Worm (Caenorhabditis elegans) whole organism, L1 larva: ENCODE results near the gene B0238.12.

Experiments
- C04F5.9 ChIP-seq: sonication (generic microtip); optimal IDR thresholded peaks from 2 replicates; lab custom pipeline; 2016; ENCODE audit warnings: missing genetic modification characterization, missing compliant biosample characterization
- C16A3.4 ChIP-seq: fragments of 150-350 bp; optimal IDR thresholded peaks from 2 replicates; lab custom pipeline; 2014; ENCODE audit warnings: missing biosample characterization, missing genetic modification characterization
- aha-1 ChIP-seq: fragments of 150-350 bp; optimal IDR thresholded peaks from 2 replicates; lab custom pipeline; 2014; ENCODE audit warnings: missing biosample characterization, missing genetic modification characterization
- ceh-63 ChIP-seq: fragments of 200-800 bp; sonication (Bioruptor generic); optimal IDR thresholded peaks from 2 replicates; lab custom pipeline; 2018; ENCODE audit warnings: mild to moderate bottlenecking, missing genetic modification characterization, missing compliant biosample characterization
- ceh-8 ChIP-seq: fragments of 200-800 bp; sonication (Bioruptor generic); optimal IDR thresholded peaks from 2 replicates; lab custom pipeline; 2018; ENCODE audit warnings: mild to moderate bottlenecking, missing genetic modification characterization, moderate library complexity, missing compliant biosample characterization
- ceh-88 ChIP-seq: fragments of 200-800 bp; sonication (Bioruptor generic); IDR thresholded peaks from 2 replicates; pipeline ENCODE4 v1.3.6; 2022; ENCODE audit warnings: missing genetic modification characterization, missing compliant biosample characterization
- dpl-1 ChIP-seq, 3 experiments: fragments of 150-350 bp in 2 of 3; sonication (generic microtip) in 1 of 3; optimal IDR thresholded peaks; 2 replicates each; lab custom pipeline; 2014 to 2017; ENCODE audit warnings: missing biosample characterization in 3 of 3, missing genetic modification characterization in 3 of 3, missing genetic modification reagents in 3 of 3
- efl-1 ChIP-seq, 4 experiments: fragments of 150-350 bp; optimal IDR thresholded peaks in 3 of 4; peaks in 1 of 4; 1 replicate in 1 of 4; 2 replicates in 3 of 4; lab custom pipeline; 2014; ENCODE audit warnings: missing biosample characterization in 2 of 4, missing genetic modification characterization in 2 of 4, missing genetic modification reagents in 2 of 4
- elt-3 ChIP-seq, 6 experiments: fragments of 150-350 bp in 1 of 6; sonication (generic microtip); optimal IDR thresholded peaks; 2 replicates each; lab custom pipeline; 2017 to 2018; ENCODE audit warnings: missing biosample characterization in 6 of 6, missing genetic modification characterization in 6 of 6, inconsistent platforms in 1 of 6
- fkh-10 ChIP-seq: sonication (generic microtip); optimal IDR thresholded peaks from 2 replicates; lab custom pipeline; 2017; ENCODE audit warnings: missing biosample characterization, missing genetic modification reagents, missing genetic modification characterization
- fkh-8 ChIP-seq: sonication (generic microtip); optimal IDR thresholded peaks from 2 replicates; lab custom pipeline; 2016; ENCODE audit warnings: mild to moderate bottlenecking, missing genetic modification characterization, missing compliant biosample characterization
- hlh-4 ChIP-seq: sonication (generic microtip); optimal IDR thresholded peaks from 2 replicates; lab custom pipeline; 2016; ENCODE audit warnings: mild to moderate bottlenecking, missing genetic modification characterization, missing compliant biosample characterization
- hpl-2 ChIP-seq: fragments of 150-350 bp; optimal IDR thresholded peaks from 2 replicates; lab custom pipeline; 2014; ENCODE audit warnings: missing biosample characterization, missing genetic modification reagents, missing genetic modification characterization
- lin-13 ChIP-seq: fragments of 150-350 bp; optimal IDR thresholded peaks from 2 replicates; lab custom pipeline; 2014; ENCODE audit warnings: missing biosample characterization, missing genetic modification reagents, missing genetic modification characterization
- lin-35 ChIP-seq, 2 experiments: fragments of 150-350 bp; optimal IDR thresholded peaks; 2 replicates each; lab custom pipeline; 2014; ENCODE audit warnings: missing biosample characterization in 2 of 2, missing genetic modification characterization in 2 of 2, missing genetic modification reagents in 2 of 2
- lin-39 ChIP-seq: fragments of 150-350 bp; optimal IDR thresholded peaks from 2 replicates; lab custom pipeline; 2014; ENCODE audit warnings: missing biosample characterization, missing genetic modification reagents, missing genetic modification characterization
- lsy-2 ChIP-seq, 2 experiments: fragments of 150-350 bp; optimal IDR thresholded peaks; 2 replicates each; lab custom pipeline; 2014; ENCODE audit warnings: missing biosample characterization in 2 of 2, missing genetic modification characterization in 2 of 2
- mef-2 ChIP-seq: fragments of 150-350 bp; optimal IDR thresholded peaks from 2 replicates; lab custom pipeline; 2014; ENCODE audit warnings: missing biosample characterization, missing genetic modification characterization
- nhr-11 ChIP-seq: fragments of 150-350 bp; optimal IDR thresholded peaks from 2 replicates; lab custom pipeline; 2014; ENCODE audit warnings: missing biosample characterization, missing genetic modification characterization
- nhr-20 ChIP-seq: sonication (generic microtip); optimal IDR thresholded peaks from 2 replicates; lab custom pipeline; 2016; ENCODE audit warnings: mild to moderate bottlenecking, missing genetic modification characterization, missing compliant biosample characterization
- nhr-47 ChIP-seq: sonication (generic microtip); optimal IDR thresholded peaks from 2 replicates; lab custom pipeline; 2016; ENCODE audit warnings: mild to moderate bottlenecking, missing genetic modification characterization, moderate library complexity, missing compliant biosample characterization
- nhr-85 ChIP-seq: sonication (generic microtip); peaks from one replicate; lab custom pipeline; 2016; ENCODE audit warnings: missing genetic modification characterization, inconsistent platforms, missing compliant biosample characterization
- nhr-90 ChIP-seq: sonication (generic microtip); optimal IDR thresholded peaks from 2 replicates; lab custom pipeline; 2016; ENCODE audit warnings: mild to moderate bottlenecking, missing genetic modification characterization, missing compliant biosample characterization; ENCODE audit not compliant: poor library complexity
- pqm-1 ChIP-seq: sonication (generic microtip); optimal IDR thresholded peaks from 3 replicates; lab custom pipeline; 2017; ENCODE audit warnings: missing biosample characterization, missing genetic modification characterization
- rnt-1 ChIP-seq: sonication (generic microtip); optimal IDR thresholded peaks from 2 replicates; lab custom pipeline; 2016; ENCODE audit warnings: mild to moderate bottlenecking, missing genetic modification characterization, moderate library complexity, missing compliant biosample characterization
- snu-23 ChIP-seq: sonication (generic microtip); optimal IDR thresholded peaks from 2 replicates; lab custom pipeline; 2016; ENCODE audit warnings: missing genetic modification characterization, missing compliant biosample characterization
- sox-4 ChIP-seq: sonication (generic microtip); optimal IDR thresholded peaks from 2 replicates; lab custom pipeline; 2016; ENCODE audit warnings: missing genetic modification characterization, missing compliant biosample characterization
- sptf-1 ChIP-seq: fragments of 150-350 bp; optimal IDR thresholded peaks from 2 replicates; lab custom pipeline; 2014; ENCODE audit warnings: missing biosample characterization, missing genetic modification characterization
- sup-37 ChIP-seq: fragments of 200-800 bp; sonication (Bioruptor generic); optimal IDR thresholded peaks from 2 replicates; lab custom pipeline; 2018; ENCODE audit warnings: mild to moderate bottlenecking, missing genetic modification characterization, missing compliant biosample characterization
- tlp-1 ChIP-seq: fragments of 150-350 bp; optimal IDR thresholded peaks from 2 replicates; lab custom pipeline; 2014; ENCODE audit warnings: missing biosample characterization, missing genetic modification characterization
- unc-130 ChIP-seq: fragments of 150-350 bp; optimal IDR thresholded peaks from 2 replicates; lab custom pipeline; 2017; ENCODE audit warnings: missing biosample characterization, missing genetic modification characterization, inconsistent platforms
- unc-86 ChIP-seq: sonication (generic microtip); optimal IDR thresholded peaks from 2 replicates; lab custom pipeline; 2016; ENCODE audit warnings: missing genetic modification characterization, missing compliant biosample characterization
- unc-98 ChIP-seq: fragments of 200-800 bp; sonication (Bioruptor generic); IDR thresholded peaks from 2 replicates; pipeline ENCODE4 v1.3.6; 2022; ENCODE audit warnings: missing genetic modification characterization, missing compliant biosample characterization
- zag-1 ChIP-seq: fragments of 150-350 bp; optimal IDR thresholded peaks from 2 replicates; lab custom pipeline; 2014; ENCODE audit warnings: missing biosample characterization, missing genetic modification characterization

The B0238.12 gene

ce11 chrV:5274974-5275373 lies 9.3 kb downstream of the B0238.12 start (continued):
- TF ChIP-seq hlh-4 (tag; lab: Kevin White, UChicago): no peak
- TF ChIP-seq snu-23 (GFP tag; lab: Kevin White, UChicago): peak; percentile 34
- peak; percentile 5 for TF ChIP-seq nhr-90 (tag; lab: Kevin White, UChicago)
- TF ChIP-seq elt-3 (tag; optimal IDR thresholded peaks at IDR 0.05; lab: Kevin White, UChicago): no peak
- no peak for TF ChIP-seq tlp-1 (tag; lab: Kevin White, UChicago)
- no peak for TF ChIP-seq C04F5.9 (tag; lab: Kevin White, UChicago)
- no peak for TF ChIP-seq mef-2 (tag; lab: Kevin White, UChicago)
- peak; percentile 25 for TF ChIP-seq lin-13 (GFP tag; lab: Kevin White, UChicago)
- peak; percentile 61 for TF ChIP-seq nhr-20 (tag; lab: Kevin White, UChicago)
- peak; percentile 71 to 81 (median 81) for TF ChIP-seq dpl-1 (GFP tag; optimal IDR thresholded peaks at IDR 0.05; lab: Kevin White, UChicago)

- TF ChIP-seq nhr-85 (peak; percentile 69), efl-1 (optimal IDR thresholded peaks at IDR 0.05; lab: Kevin White, UChicago) (no peak), efl-1 (GFP tag; optimal IDR thresholded peaks at IDR 0.05 in 1 of 2; lab: Kevin White, UChicago) (peak in 1 of 2 experiments; percentile 39), C04F5.9 (tag; lab: Kevin White, UChicago) (no peak), nhr-90 (tag; lab: Kevin White, UChicago) (peak; percentile 14)
Observed at ce11 chrV:5275426-5276007, 9.9 kb downstream of the B0238.12 start.

ce11 chrV:5278001-5278400 lies 12.4 kb downstream of the B0238.12 start, which contains the start of gene B0238.9:
Gene B0238.9, minus strand, starts transcription at chrV:5278101.
- TF ChIP-seq C16A3.4 (tag; lab: Kevin White, UChicago): no peak
- TF ChIP-seq lsy-2 (tag; optimal IDR thresholded peaks at IDR 0.05; lab: Kevin White, UChicago): no peak
- TF ChIP-seq fkh-8 (tag; lab: Kevin White, UChicago): no peak
- no peak for TF ChIP-seq sptf-1
- TF ChIP-seq unc-98 (GFP tag; lab: Robert Waterston, UW): no peak
- no peak for TF ChIP-seq zag-1 (tag; lab: Kevin White, UChicago)
- no peak for TF ChIP-seq aha-1
- no peak for TF ChIP-seq rnt-1
- no peak for TF ChIP-seq unc-130
- TF ChIP-seq unc-86: no peak
- no peak for TF ChIP-seq lin-39 (tag; lab: Kevin White, UChicago)
- no peak for TF ChIP-seq sox-4 (tag; lab: Kevin White, UChicago)
- TF ChIP-seq efl-1 (optimal IDR thresholded peaks at IDR 0.05; lab: Kevin White, UChicago): no peak
- no peak for TF ChIP-seq efl-1 (GFP tag; optimal IDR thresholded peaks at IDR 0.05 in 1 of 2; lab: Kevin White, UChicago)
- no peak for TF ChIP-seq sup-37 (GFP tag; lab: Kevin White, UChicago)
- no peak for TF ChIP-seq hpl-2 (GFP tag; lab: Kevin White, UChicago)
- TF ChIP-seq pqm-1: no peak
- TF ChIP-seq hlh-4 (tag; lab: Kevin White, UChicago): no peak
- TF ChIP-seq ceh-88 (GFP tag; lab: Robert Waterston, UW): no peak

- TF ChIP-seq ceh-8: peak; percentile 35
- TF ChIP-seq ceh-63 (GFP tag; lab: Kevin White, UChicago): peak; percentile 46
Observed at ce11 chrV:5284270-5284980, 18.8 kb downstream of the B0238.12 start.

ce11 chrV:5287273-5287672 lies 21.6 kb downstream of the B0238.12 start, which contains the start of gene Y49G5A.1:
Gene Y49G5A.1, minus strand, starts transcription at chrV:5287373.
- TF ChIP-seq ceh-88 (GFP tag; lab: Robert Waterston, UW): no peak
- TF ChIP-seq lin-35 (GFP tag; optimal IDR thresholded peaks at IDR 0.05; lab: Kevin White, UChicago): no peak
- TF ChIP-seq nhr-47 (tag; lab: Kevin White, UChicago): no peak
- TF ChIP-seq nhr-11 (tag; lab: Kevin White, UChicago): no peak
- TF ChIP-seq lsy-2 (tag; optimal IDR thresholded peaks at IDR 0.05; lab: Kevin White, UChicago): no peak
- TF ChIP-seq fkh-8 (tag; lab: Kevin White, UChicago): no peak
- TF ChIP-seq fkh-10 (GFP tag; lab: Kevin White, UChicago): no peak
- TF ChIP-seq nhr-85: no peak
- TF ChIP-seq, all 84 proteins: peak for 0
